Fruit fly (Drosophila melanogaster): ENCODE data around the gene UQCR-14L.

UQCR-14L gene

dm6 chr3R:28293748-28294147 is at the start of gene UQCR-14L:
UQCR-14L (plus strand) TSS chr3R:28294048.
- TF ChIP-seq CG8159 (tag; optimal IDR thresholded peaks at IDR 0.05) (no peak), CG15710 (tag; optimal IDR thresholded peaks at IDR 0.05) (no peak), Snoo (tag; optimal IDR thresholded peaks at IDR 0.05) (no peak), CG4496 (GFP tag; IDR thresholded peaks at IDR 0.05) (no peak), CG8301 (tag; optimal IDR thresholded peaks at IDR 0.05) (no peak), gl (tag; optimal IDR thresholded peaks at IDR 0.05) (no peak), fd96Ca (GFP tag; IDR thresholded peaks at IDR 0.05) (no peak), EcR (GFP tag; optimal IDR thresholded peaks at IDR 0.05) (no peak), CG12605 (GFP tag; IDR thresholded peaks at IDR 0.05) (no peak), Pif1B (GFP tag; optimal IDR thresholded peaks at IDR 0.05) (no peak), CG32121 (GFP tag; IDR thresholded peaks at IDR 0.05) (no peak), CG17806 (tag; optimal IDR thresholded peaks at IDR 0.05) (no peak), rn (GFP tag; IDR thresholded peaks at IDR 0.05) (no peak), CG13204 (GFP tag; optimal IDR thresholded peaks at IDR 0.05) (no peak), D1 (tag; optimal IDR thresholded peaks at IDR 0.05) (no peak), CG34367 (tag; optimal IDR thresholded peaks at IDR 0.05) (no peak)

DNA sequence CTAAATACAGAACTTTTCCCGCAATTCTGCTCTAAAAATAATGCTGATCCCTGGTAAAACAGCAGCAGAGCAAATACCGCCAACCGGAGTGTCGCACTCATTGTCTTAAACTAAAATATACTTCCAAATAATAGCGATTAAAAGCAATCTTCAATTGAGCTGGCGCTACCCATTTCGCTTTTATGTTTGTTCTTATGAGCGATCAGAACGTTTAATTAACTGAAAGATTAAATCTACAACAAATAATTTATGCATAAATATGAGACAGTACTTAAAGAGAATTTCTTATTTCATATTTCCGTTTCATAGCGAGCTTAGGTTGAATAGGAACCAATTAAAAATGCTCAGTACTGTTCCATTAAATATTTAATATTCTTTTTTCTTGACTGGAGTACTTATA is 30.3 kb upstream of the UQCR-14L start, which contains the start of gene CG43125:
CG43125 (minus strand) TSS at position 101 of the 400 bp plus-strand sequence.
- no peak for TF ChIP-seq fd96Ca (GFP tag; IDR thresholded peaks at IDR 0.05)
- TF ChIP-seq Ets98B (GFP tag; IDR thresholded peaks at IDR 0.05), result no peak
- TF ChIP-seq CG10348 (GFP tag; IDR thresholded peaks at IDR 0.05), result no peak
- no peak for TF ChIP-seq CG4496 (GFP tag; IDR thresholded peaks at IDR 0.05)
- TF ChIP-seq CG15710 (tag; optimal IDR thresholded peaks at IDR 0.05), result no peak
- no peak for TF ChIP-seq CG9948 (tag; optimal IDR thresholded peaks at IDR 0.05)
- TF ChIP-seq D1 (tag; optimal IDR thresholded peaks at IDR 0.05), result no peak
- TF ChIP-seq CG8159 (tag; optimal IDR thresholded peaks at IDR 0.05), result no peak
- TF ChIP-seq EcR (GFP tag; optimal IDR thresholded peaks at IDR 0.05), result no peak
- TF ChIP-seq CG17806 (tag; optimal IDR thresholded peaks at IDR 0.05), result no peak
- TF ChIP-seq CG12605 (GFP tag; IDR thresholded peaks at IDR 0.05), result no peak

DNA sequence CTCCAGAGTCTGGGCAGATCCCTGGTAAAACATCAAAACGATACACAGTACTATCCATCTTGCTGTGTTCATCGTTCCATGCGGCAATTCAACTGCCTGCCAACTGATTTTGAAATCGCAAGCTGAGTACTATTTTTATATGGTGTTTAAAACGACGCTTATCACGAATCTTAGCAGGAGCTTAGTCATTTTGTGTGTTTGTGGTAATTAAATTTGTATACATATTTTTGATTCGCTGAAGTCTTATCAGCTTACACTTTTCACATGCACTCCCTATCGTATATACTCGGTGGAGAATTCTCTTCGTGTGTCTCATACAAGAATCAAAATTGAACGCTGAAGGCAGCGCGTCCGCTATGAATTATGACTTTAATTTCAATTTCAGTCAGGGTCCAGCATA is 29.2 kb upstream of the UQCR-14L start, which contains the start of gene CG43124:
CG43124 (minus strand) TSS at position 101 of the 400 bp plus-strand sequence.
- TF ChIP-seq CG12605 (GFP tag; IDR thresholded peaks at IDR 0.05) (no peak), rn (GFP tag; IDR thresholded peaks at IDR 0.05) (no peak), Pif1A (GFP tag; optimal IDR thresholded peaks at IDR 0.05) (no peak), CG10348 (GFP tag; IDR thresholded peaks at IDR 0.05) (no peak)

- no peak for TF ChIP-seq EcR (GFP tag; optimal IDR thresholded peaks at IDR 0.05)
- no peak for TF ChIP-seq Pif1B (GFP tag; optimal IDR thresholded peaks at IDR 0.05)
- no peak for TF ChIP-seq Ets98B (GFP tag; IDR thresholded peaks at IDR 0.05)
- TF ChIP-seq D1 (tag; optimal IDR thresholded peaks at IDR 0.05), result no peak
- TF ChIP-seq CG15710 (tag; optimal IDR thresholded peaks at IDR 0.05), result no peak
Observed at dm6 chr3R:28282280-28282679, 11.6 kb upstream of the UQCR-14L start, which contains the start of gene CG34436. CG34436 (plus strand) TSS chr3R:28282580.

dm6 chr3R:28283419-28283818 is 10.4 kb upstream of the UQCR-14L start, which contains the start of gene CG34437:
CG34437 (plus strand) TSS chr3R:28283719.
- no peak for TF ChIP-seq Snoo (tag; optimal IDR thresholded peaks at IDR 0.05)

DNA sequence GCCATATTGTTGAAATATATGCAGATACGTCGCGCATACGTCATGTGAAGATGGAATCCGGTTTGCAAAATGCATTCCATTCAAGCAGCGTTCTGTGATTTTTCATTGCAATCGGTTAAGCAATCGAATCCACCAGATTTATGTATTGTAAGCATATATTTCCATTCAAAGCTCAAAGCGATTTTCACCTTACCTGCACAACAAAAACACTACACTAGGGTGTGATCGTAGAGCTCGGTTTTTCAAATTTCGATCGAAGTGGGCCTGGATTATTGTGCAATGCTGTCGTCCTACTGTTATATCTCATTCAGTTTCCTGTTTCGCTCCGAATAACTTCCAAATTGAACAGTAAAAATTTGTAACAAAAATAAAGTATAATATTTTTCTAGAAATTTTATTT is 2.8 kb upstream of the UQCR-14L start, which contains the start of gene Mst98Ca:
Mst98Ca (plus strand) TSS at position 301 of the 400 bp plus-strand sequence.
- TF ChIP-seq gl (tag; optimal IDR thresholded peaks at IDR 0.05), result no peak
- TF ChIP-seq Ets98B (GFP tag; IDR thresholded peaks at IDR 0.05), result no peak
- no peak for TF ChIP-seq CG13204 (GFP tag; optimal IDR thresholded peaks at IDR 0.05)

DNA sequence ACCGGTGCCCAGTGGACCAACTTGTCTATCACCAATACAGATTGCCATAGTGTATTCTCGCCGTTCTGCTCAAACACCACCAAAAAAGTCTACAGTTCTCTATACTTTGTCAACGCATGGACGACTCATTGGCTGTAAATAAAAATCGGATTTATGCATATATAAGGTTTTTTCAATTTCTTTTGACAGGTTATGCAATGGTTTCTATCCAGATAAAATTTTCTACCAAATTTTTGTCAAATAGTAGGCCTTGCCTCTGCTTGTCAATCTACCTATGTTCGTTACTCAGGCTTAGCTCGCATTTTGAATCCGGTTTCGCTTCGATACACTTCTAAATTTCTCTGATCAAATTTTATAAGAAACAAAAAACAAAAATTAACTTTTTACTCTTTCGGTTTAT is 1.4 kb upstream of the UQCR-14L start, which contains the start of gene Mst98Cb:
Mst98Cb (plus strand) TSS at position 301 of the 400 bp plus-strand sequence.
- TF ChIP-seq CG9948 (tag; optimal IDR thresholded peaks at IDR 0.05) (no peak), EcR (GFP tag; optimal IDR thresholded peaks at IDR 0.05) (no peak), gl (tag; optimal IDR thresholded peaks at IDR 0.05) (no peak), CG13204 (GFP tag; optimal IDR thresholded peaks at IDR 0.05) (no peak), Pif1B (GFP tag; optimal IDR thresholded peaks at IDR 0.05) (no peak), CG32121 (GFP tag; IDR thresholded peaks at IDR 0.05) (no peak), Pif1A (GFP tag; optimal IDR thresholded peaks at IDR 0.05) (no peak), CG12605 (GFP tag; IDR thresholded peaks at IDR 0.05) (no peak), CG8159 (tag; optimal IDR thresholded peaks at IDR 0.05) (no peak), CG15710 (tag; optimal IDR thresholded peaks at IDR 0.05) (no peak)

dm6 chr3R:28297513-28297912 is 3.7 kb downstream of the UQCR-14L start:
- TF ChIP-seq CG8159 (tag; optimal IDR thresholded peaks at IDR 0.05), result peak; percentile 4
- no peak for TF ChIP-seq Ets98B (GFP tag; IDR thresholded peaks at IDR 0.05)

Data from whole organism, pupa.